Worm (Caenorhabditis elegans) whole organism, L3 larva: ENCODE measurements around the gene T20D4.10.

Experiments
- ceh-82 ChIP-seq: fragments of 150-350 bp; optimal IDR thresholded peaks from 2 replicates; lab custom pipeline; 2014; ENCODE audit warnings: missing biosample characterization, missing genetic modification characterization
- elt-3 ChIP-seq, 3 experiments: fragments of 150-350 bp in 1 of 3; sonication (generic microtip) in 2 of 3; optimal IDR thresholded peaks; 2 replicates in 2 of 3; 4 replicates in 1 of 3; lab custom pipeline; 2014 to 2017; ENCODE audit warnings: missing biosample characterization in 3 of 3, missing genetic modification characterization in 3 of 3
- fos-1 ChIP-seq: fragments of 150-350 bp; optimal IDR thresholded peaks from 2 replicates; lab custom pipeline; 2014; ENCODE audit warnings: missing biosample characterization, missing genetic modification characterization
- lin-15B ChIP-seq: fragments of 150-350 bp; optimal IDR thresholded peaks from 2 replicates; lab custom pipeline; 2014; ENCODE audit warnings: missing biosample characterization, missing genetic modification characterization
- nhr-25 ChIP-seq: sonication (generic microtip); optimal IDR thresholded peaks from 2 replicates; lab custom pipeline; 2017; ENCODE audit warnings: missing biosample characterization, missing genetic modification characterization
- skn-1 ChIP-seq: fragments of 150-350 bp; optimal IDR thresholded peaks from 2 replicates; lab custom pipeline; 2014; ENCODE audit warnings: missing biosample characterization, missing genetic modification characterization
- unc-39 ChIP-seq: sonication (generic microtip); optimal IDR thresholded peaks from 4 replicates; lab custom pipeline; 2017; ENCODE audit warnings: missing biosample characterization, missing genetic modification characterization
- unc-62 ChIP-seq: fragments of 150-350 bp; sonication (generic microtip); optimal IDR thresholded peaks from 4 replicates; lab custom pipeline; 2014; ENCODE audit warnings: missing biosample characterization, missing genetic modification reagents, missing genetic modification characterization

DNA sequence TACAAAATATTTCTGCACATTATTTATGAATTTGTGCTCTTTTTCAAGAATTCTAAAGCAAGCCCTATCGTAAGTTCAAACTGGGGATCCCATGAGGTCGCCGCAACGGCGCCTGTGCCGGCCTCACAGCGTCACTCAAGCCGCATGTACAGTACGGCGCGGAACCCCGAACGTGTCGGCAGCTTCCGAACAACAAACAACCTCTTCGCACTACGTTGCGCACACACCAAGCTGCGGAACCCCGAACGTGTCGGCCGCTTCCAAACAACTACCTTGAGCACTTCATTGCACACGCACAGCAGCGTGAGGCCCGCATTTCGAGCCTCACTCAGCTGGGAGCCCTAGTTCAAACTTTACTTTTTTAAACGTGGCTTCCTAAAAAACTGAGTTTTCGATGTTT lies 6.0 kb upstream of the T20D4.10 start:
- TF ChIP-seq unc-39 (tag; lab: Kevin White, UChicago) = no peak
- TF ChIP-seq fos-1 (tag; lab: Kevin White, UChicago) = no peak
- no peak for TF ChIP-seq ceh-82 (tag; lab: Kevin White, UChicago)
- no peak for TF ChIP-seq lin-15B
- TF ChIP-seq elt-3 (tag; optimal IDR thresholded peaks at IDR 0.05; lab: Kevin White, UChicago) = no peak
- TF ChIP-seq nhr-25 (tag; lab: Kevin White, UChicago) = no peak
- no peak for TF ChIP-seq unc-62 (GFP tag; lab: Kevin White, UChicago)
- no peak for TF ChIP-seq skn-1 (tag; lab: Kevin White, UChicago)
